Worm (Caenorhabditis elegans): ENCODE measurements around the gene btb-7.

DNA sequence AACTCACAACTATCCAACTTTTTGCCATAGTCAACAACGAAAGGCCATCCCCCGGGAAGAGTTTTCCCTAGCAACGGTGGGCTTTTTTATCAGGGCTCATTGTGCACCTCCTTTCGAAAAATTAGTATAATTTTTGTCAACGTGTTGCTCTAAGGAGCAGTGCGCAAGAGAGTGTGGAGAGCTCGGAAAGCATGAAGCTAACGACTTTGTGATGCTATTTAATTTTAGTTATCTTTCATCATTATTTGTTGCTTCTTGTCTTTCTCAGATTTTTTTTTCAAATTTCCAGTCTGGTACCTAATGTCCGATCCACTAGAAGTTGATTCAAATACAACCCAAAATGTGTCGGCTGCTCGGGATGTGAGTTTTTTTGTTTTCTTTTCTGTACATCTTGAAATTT lies 17.1 kb downstream of the btb-7 start, which contains the start of gene ceh-81:
- TF ChIP-seq lin-13 (tag; optimal IDR thresholded peaks at IDR 0.05) (no peak), mep-1 (tag; optimal IDR thresholded peaks at IDR 0.05) (no peak), pha-4 (tag; optimal IDR thresholded peaks at IDR 0.05) (no peak), nhr-2 (tag; optimal IDR thresholded peaks at IDR 0.05) (no peak), ceh-39 (tag; optimal IDR thresholded peaks at IDR 0.05) (no peak), elt-1 (tag; optimal IDR thresholded peaks at IDR 0.05; ENCODE audit: borderline replicate concordance, insufficient read depth) (no peak), nhr-237 (tag; optimal IDR thresholded peaks at IDR 0.05) (no peak), elt-3 (tag; optimal IDR thresholded peaks at IDR 0.05) (no peak)

All from whole organism, mixed stage, embryonic.